Fruit fly (Drosophila melanogaster) whole organism, embryonic: ENCODE data around the gene klg.

ENCODE experiments used
- Hr51 ChIP-seq, 2 experiments: fragments of 200-800 bp; sonication (Bioruptor generic); optimal IDR thresholded peaks; 2 replicates in 1 of 2; 3 replicates in 1 of 2; lab custom pipeline; 2016 to 2018; ENCODE audit warnings: missing biosample characterization in 2 of 2, missing genetic modification characterization in 2 of 2, mild to moderate bottlenecking in 1 of 2, moderate library complexity in 1 of 2

Gene klg

DNA sequence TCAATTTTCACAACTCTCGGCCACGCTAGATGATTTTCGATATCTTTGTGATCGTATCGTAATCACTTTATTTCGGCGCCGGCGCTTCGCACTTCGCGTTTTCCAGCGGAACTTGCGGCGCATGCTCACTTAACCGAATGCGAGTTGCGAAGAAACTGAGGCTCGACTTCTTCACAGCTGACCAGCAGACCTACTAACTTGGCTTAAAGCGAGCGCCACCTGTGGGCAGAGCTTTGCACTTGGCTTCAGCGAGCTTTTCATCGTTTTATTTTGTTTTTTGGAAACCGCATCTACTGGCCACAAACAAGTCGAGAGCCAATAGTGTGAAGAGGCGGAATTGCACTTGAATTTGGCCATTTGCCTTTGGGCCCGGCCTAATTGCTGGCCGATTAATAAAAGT, 111.3 kb downstream of the klg start, which contains the start of gene CG34375 (continued):
- TF ChIP-seq Hr51 (GFP tag; optimal IDR thresholded peaks at IDR 0.05; lab: Kevin White, UChicago), result no peak
